Worm (Caenorhabditis elegans) whole organism, L3 larva: ENCODE results near the gene srbc-65.

Experiments
- R02D3.7 ChIP-seq: fragments of 150-350 bp; optimal IDR thresholded peaks from 2 replicates; lab custom pipeline; 2014; ENCODE audit warnings: missing biosample characterization, missing genetic modification characterization
- ZK546.5 ChIP-seq: sonication (generic microtip); optimal IDR thresholded peaks from 2 replicates; lab custom pipeline; 2017; ENCODE audit warnings: missing biosample characterization, missing genetic modification characterization
- aly-2 ChIP-seq: fragments of 150-350 bp; optimal IDR thresholded peaks from 2 replicates; lab custom pipeline; 2014; ENCODE audit warnings: missing biosample characterization, missing genetic modification characterization
- ama-1 ChIP-seq: fragments of 150-350 bp; optimal IDR thresholded peaks from 2 replicates; lab custom pipeline; 2018
- ceh-16 ChIP-seq: sonication (generic microtip); optimal IDR thresholded peaks from 2 replicates; lab custom pipeline; 2017; ENCODE audit warnings: missing biosample characterization, missing genetic modification characterization
- ceh-28 ChIP-seq: fragments of 150-350 bp; optimal IDR thresholded peaks from 2 replicates; lab custom pipeline; 2014; ENCODE audit warnings: missing biosample characterization, missing genetic modification reagents, missing genetic modification characterization
- ceh-82 ChIP-seq: fragments of 150-350 bp; optimal IDR thresholded peaks from 2 replicates; lab custom pipeline; 2014; ENCODE audit warnings: missing biosample characterization, missing genetic modification characterization
- ceh-9 ChIP-seq: sonication (generic microtip); optimal IDR thresholded peaks from 2 replicates; lab custom pipeline; 2018; ENCODE audit warnings: missing biosample characterization, missing genetic modification characterization
- daf-12 ChIP-seq: fragments of 150-350 bp; optimal IDR thresholded peaks from 2 replicates; lab custom pipeline; 2014; ENCODE audit warnings: missing biosample characterization, missing genetic modification reagents, missing genetic modification characterization
- egl-27 ChIP-seq: sonication (generic microtip); optimal IDR thresholded peaks from 4 replicates; lab custom pipeline; 2017; ENCODE audit warnings: missing biosample characterization, missing genetic modification reagents, missing genetic modification characterization
- egl-5 ChIP-seq: fragments of 150-350 bp; optimal IDR thresholded peaks from 2 replicates; lab custom pipeline; 2017; ENCODE audit warnings: missing biosample characterization, missing genetic modification reagents, missing genetic modification characterization, inconsistent platforms
- elt-1 ChIP-seq: fragments of 150-350 bp; optimal IDR thresholded peaks from 2 replicates; lab custom pipeline; 2014; ENCODE audit warnings: missing biosample characterization, missing genetic modification characterization
- elt-2 ChIP-seq: sonication (generic microtip); optimal IDR thresholded peaks from 2 replicates; lab custom pipeline; 2016; ENCODE audit warnings: missing genetic modification reagents, mild to moderate bottlenecking, missing genetic modification characterization, missing compliant biosample characterization
- elt-3 ChIP-seq, 3 experiments: fragments of 150-350 bp in 1 of 3; sonication (generic microtip) in 2 of 3; optimal IDR thresholded peaks; 2 replicates in 2 of 3; 4 replicates in 1 of 3; lab custom pipeline; 2014 to 2017; ENCODE audit warnings: missing biosample characterization in 3 of 3, missing genetic modification characterization in 3 of 3
- eor-1 ChIP-seq, 2 experiments: fragments of 150-350 bp; optimal IDR thresholded peaks; 2 replicates each; lab custom pipeline; 2014 to 2018; ENCODE audit warnings: missing biosample characterization in 2 of 2, missing genetic modification characterization in 2 of 2
- fkh-10 ChIP-seq: sonication (generic microtip); optimal IDR thresholded peaks from 2 replicates; lab custom pipeline; 2017; ENCODE audit warnings: missing biosample characterization, missing genetic modification reagents, missing genetic modification characterization
- fos-1 ChIP-seq: fragments of 150-350 bp; optimal IDR thresholded peaks from 2 replicates; lab custom pipeline; 2014; ENCODE audit warnings: missing biosample characterization, missing genetic modification characterization
- hmg-11 ChIP-seq: sonication (generic microtip); optimal IDR thresholded peaks from 2 replicates; lab custom pipeline; 2016; ENCODE audit warnings: missing genetic modification characterization, missing compliant biosample characterization
- jun-1 ChIP-seq: fragments of 150-350 bp; optimal IDR thresholded peaks from 2 replicates; lab custom pipeline; 2014; ENCODE audit warnings: missing biosample characterization, missing genetic modification reagents, missing genetic modification characterization
- lin-15B ChIP-seq: fragments of 150-350 bp; optimal IDR thresholded peaks from 2 replicates; lab custom pipeline; 2014; ENCODE audit warnings: missing biosample characterization, missing genetic modification characterization
- lin-39 ChIP-seq: fragments of 150-350 bp; optimal IDR thresholded peaks from 2 replicates; lab custom pipeline; 2018; ENCODE audit warnings: missing biosample characterization, missing genetic modification reagents, missing genetic modification characterization
- lsy-12 ChIP-seq: sonication (generic microtip); optimal IDR thresholded peaks from 2 replicates; lab custom pipeline; 2016; ENCODE audit warnings: mild to moderate bottlenecking, missing genetic modification characterization, missing compliant biosample characterization
- mdl-1 ChIP-seq: fragments of 150-350 bp; optimal IDR thresholded peaks from 2 replicates; lab custom pipeline; 2014; ENCODE audit warnings: missing biosample characterization, missing genetic modification characterization
- mml-1 ChIP-seq: fragments of 150-350 bp; sonication (generic microtip); optimal IDR thresholded peaks from 3 replicates; lab custom pipeline; 2014; ENCODE audit warnings: missing biosample characterization, missing genetic modification characterization
- nfya-1 ChIP-seq: sonication (generic microtip); optimal IDR thresholded peaks from 2 replicates; lab custom pipeline; 2017; ENCODE audit warnings: missing genetic modification characterization, mild to moderate bottlenecking, missing compliant biosample characterization, antibody characterized with exemption, moderate library complexity; ENCODE audit not compliant: insufficient read depth
- nhr-11 ChIP-seq: fragments of 150-350 bp; optimal IDR thresholded peaks from 2 replicates; lab custom pipeline; 2014; ENCODE audit warnings: missing biosample characterization, missing genetic modification characterization
- nhr-12 ChIP-seq: fragments of 150-350 bp; optimal IDR thresholded peaks from 2 replicates; lab custom pipeline; 2014; ENCODE audit warnings: missing biosample characterization, missing genetic modification characterization
- nhr-23 ChIP-seq: fragments of 150-350 bp; optimal IDR thresholded peaks from 2 replicates; lab custom pipeline; 2014; ENCODE audit warnings: missing biosample characterization, missing genetic modification reagents, missing genetic modification characterization
- nhr-237 ChIP-seq: fragments of 150-350 bp; optimal IDR thresholded peaks from 2 replicates; lab custom pipeline; 2014; ENCODE audit warnings: missing biosample characterization, missing genetic modification characterization
- nhr-25 ChIP-seq: sonication (generic microtip); optimal IDR thresholded peaks from 2 replicates; lab custom pipeline; 2017; ENCODE audit warnings: missing biosample characterization, missing genetic modification characterization
- nhr-28 ChIP-seq: fragments of 150-350 bp; optimal IDR thresholded peaks from 2 replicates; lab custom pipeline; 2014; ENCODE audit warnings: missing biosample characterization, missing genetic modification characterization
- nhr-43 ChIP-seq: sonication (generic microtip); optimal IDR thresholded peaks from 2 replicates; lab custom pipeline; 2016; ENCODE audit warnings: mild to moderate bottlenecking, missing genetic modification characterization, missing compliant biosample characterization; ENCODE audit not compliant: poor library complexity, severe bottlenecking
- nhr-76 ChIP-seq: fragments of 150-350 bp; sonication (generic microtip); optimal IDR thresholded peaks from 5 replicates; lab custom pipeline; 2014; ENCODE audit warnings: missing biosample characterization, missing genetic modification characterization
- nhr-77 ChIP-seq: fragments of 150-350 bp; optimal IDR thresholded peaks from 2 replicates; lab custom pipeline; 2014; ENCODE audit warnings: missing biosample characterization, missing genetic modification characterization
- pha-4 ChIP-seq: fragments of 150-350 bp; optimal IDR thresholded peaks from 2 replicates; lab custom pipeline; 2014; ENCODE audit warnings: missing biosample characterization, missing genetic modification reagents, missing genetic modification characterization
- pqm-1 ChIP-seq: fragments of 150-350 bp; optimal IDR thresholded peaks from 2 replicates; lab custom pipeline; 2017; ENCODE audit warnings: missing biosample characterization, missing genetic modification characterization, inconsistent platforms
- sea-2 ChIP-seq: fragments of 150-350 bp; sonication (generic microtip); optimal IDR thresholded peaks from 4 replicates; lab custom pipeline; 2014; ENCODE audit warnings: missing biosample characterization, missing genetic modification reagents, missing genetic modification characterization
- skn-1 ChIP-seq: fragments of 150-350 bp; optimal IDR thresholded peaks from 2 replicates; lab custom pipeline; 2014; ENCODE audit warnings: missing biosample characterization, missing genetic modification characterization
- tbx-2 ChIP-seq: sonication (generic microtip); optimal IDR thresholded peaks from 2 replicates; lab custom pipeline; 2016; ENCODE audit warnings: mild to moderate bottlenecking, missing genetic modification characterization, missing compliant biosample characterization
- unc-39 ChIP-seq: sonication (generic microtip); optimal IDR thresholded peaks from 4 replicates; lab custom pipeline; 2017; ENCODE audit warnings: missing biosample characterization, missing genetic modification characterization
- unc-62 ChIP-seq: fragments of 150-350 bp; sonication (generic microtip); optimal IDR thresholded peaks from 4 replicates; lab custom pipeline; 2014; ENCODE audit warnings: missing biosample characterization, missing genetic modification reagents, missing genetic modification characterization
- zag-1 ChIP-seq: fragments of 150-350 bp; optimal IDR thresholded peaks from 2 replicates; lab custom pipeline; 2014; ENCODE audit warnings: missing biosample characterization, missing genetic modification characterization
- ztf-11 ChIP-seq: fragments of 150-350 bp; optimal IDR thresholded peaks from 2 replicates; lab custom pipeline; 2014; ENCODE audit warnings: missing biosample characterization, missing genetic modification characterization
- ztf-4 ChIP-seq: fragments of 150-350 bp; optimal IDR thresholded peaks from 2 replicates; lab custom pipeline; 2014; ENCODE audit warnings: missing biosample characterization, missing genetic modification characterization

Gene srbc-65

ce11 chrV:16593792-16594059, 42.9 kb downstream of the srbc-65 start:
- no peak for TF ChIP-seq lin-15B (tag; lab: Kevin White, UChicago)
- no peak for TF ChIP-seq unc-62 (GFP tag; lab: Kevin White, UChicago)
- no peak for TF ChIP-seq aly-2 (tag; lab: Kevin White, UChicago)
- no peak for TF ChIP-seq unc-39 (tag; lab: Kevin White, UChicago)
- TF ChIP-seq lsy-12 (tag; lab: Kevin White, UChicago), result no peak
- TF ChIP-seq nhr-43 (tag; lab: Kevin White, UChicago), result no peak
- TF ChIP-seq pqm-1 (tag; lab: Kevin White, UChicago), result no peak
- no peak for TF ChIP-seq elt-1 (tag; lab: Kevin White, UChicago)
- no peak for TF ChIP-seq zag-1
- TF ChIP-seq ceh-28 (tag; lab: Kevin White, UChicago), result no peak
- no peak for TF ChIP-seq pha-4 (tag; lab: Kevin White, UChicago)
- no peak for TF ChIP-seq nhr-25 (tag; lab: Kevin White, UChicago)
- no peak for TF ChIP-seq elt-3 (tag; optimal IDR thresholded peaks at IDR 0.05; lab: Kevin White, UChicago)
- TF ChIP-seq nhr-77 (tag; lab: Kevin White, UChicago), result no peak
- TF ChIP-seq jun-1, result no peak
- TF ChIP-seq, all 47 proteins: peak for 0

- TF ChIP-seq nhr-23 (no peak), fkh-10 (GFP tag; lab: Kevin White, UChicago) (no peak), lin-39 (tag; lab: Kevin White, UChicago) (no peak), elt-2 (tag; lab: Kevin White, UChicago) (no peak), ama-1 (peak; percentile 42), lsy-12 (tag; lab: Kevin White, UChicago) (no peak), ZK546.5 (tag; lab: Kevin White, UChicago) (no peak), elt-1 (tag; lab: Kevin White, UChicago) (no peak), nhr-237 (no peak), aly-2 (tag; lab: Kevin White, UChicago) (no peak), nhr-76 (tag; lab: Kevin White, UChicago) (no peak), R02D3.7 (tag; lab: Kevin White, UChicago) (no peak), mdl-1 (no peak), sea-2 (no peak), nhr-25 (tag; lab: Kevin White, UChicago) (no peak), egl-5 (tag; lab: Kevin White, UChicago) (no peak), tbx-2 (tag; lab: Kevin White, UChicago) (no peak), zag-1 (no peak), nfya-1 (tag; lab: Kevin White, UChicago) (peak; percentile 5), ceh-28 (tag; lab: Kevin White, UChicago) (peak; percentile 7), nhr-43 (tag; lab: Kevin White, UChicago) (peak; percentile 53), ceh-16 (no peak), mml-1 (tag; lab: Kevin White, UChicago) (no peak), nhr-12 (tag; lab: Kevin White, UChicago) (no peak), nhr-11 (no peak), fos-1 (tag; lab: Kevin White, UChicago) (no peak), ceh-9 (no peak), ztf-4 (tag; lab: Kevin White, UChicago) (no peak), nhr-77 (tag; lab: Kevin White, UChicago) (no peak), elt-3 (tag; optimal IDR thresholded peaks at IDR 0.05; lab: Kevin White, UChicago) (no peak), skn-1 (tag; lab: Kevin White, UChicago) (no peak), unc-62 (GFP tag; lab: Kevin White, UChicago) (no peak), daf-12 (tag; lab: Kevin White, UChicago) (no peak)
Observed at ce11 chrV:16594514-16594913, 43.7 kb downstream of the srbc-65 start.

DNA sequence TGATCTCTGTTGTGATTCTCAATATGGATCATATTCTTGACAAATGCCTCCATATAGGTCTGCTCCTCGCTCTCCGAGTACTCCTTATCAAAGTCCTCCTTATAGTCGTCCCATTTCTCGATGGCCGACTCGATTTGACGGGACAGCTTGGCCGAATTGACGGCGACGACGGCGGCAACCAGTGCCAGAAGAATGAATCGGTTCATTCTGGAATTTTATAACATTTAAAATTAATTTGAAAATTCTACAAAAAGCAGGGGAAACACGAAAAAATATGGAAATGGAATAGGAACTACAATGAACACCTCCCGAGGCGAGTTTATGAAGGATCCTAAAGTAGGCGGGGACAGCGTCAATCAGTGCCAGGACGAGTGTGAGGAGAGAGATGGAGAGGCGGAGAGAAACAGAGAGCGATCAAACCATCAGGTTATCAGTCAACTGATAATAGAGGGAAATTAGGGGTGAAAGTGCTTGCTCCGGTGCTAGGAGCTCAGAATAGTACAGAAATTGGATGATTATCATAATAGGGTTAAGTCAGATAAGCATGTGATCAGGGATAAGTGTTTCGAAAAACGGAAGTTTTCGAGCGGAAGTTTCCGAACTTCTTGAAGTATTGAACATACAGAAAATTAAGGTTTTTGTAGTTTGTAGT, 44.5 kb downstream of the srbc-65 start, which contains the start of gene cpl-1:
cpl-1 (minus strand) TSS at position 207 of the 652 bp plus-strand sequence.
- TF ChIP-seq egl-27 (tag; lab: Kevin White, UChicago) (no peak), egl-5 (tag; lab: Kevin White, UChicago) (no peak), nhr-25 (tag; lab: Kevin White, UChicago) (no peak), nhr-23 (no peak), nhr-12 (tag; lab: Kevin White, UChicago) (no peak), aly-2 (tag; lab: Kevin White, UChicago) (no peak), nhr-77 (tag; lab: Kevin White, UChicago) (no peak), elt-2 (tag; lab: Kevin White, UChicago) (peak; percentile 95), ceh-9 (no peak), mdl-1 (no peak), ceh-82 (tag; lab: Kevin White, UChicago) (no peak), ama-1 (peak; percentile 82), nhr-43 (tag; lab: Kevin White, UChicago) (no peak), nhr-28 (no peak), fkh-10 (GFP tag; lab: Kevin White, UChicago) (no peak), pqm-1 (tag; lab: Kevin White, UChicago) (peak; percentile 77), nfya-1 (tag; lab: Kevin White, UChicago) (peak; percentile 16), nhr-237 (no peak), jun-1 (peak; percentile 69), skn-1 (tag; lab: Kevin White, UChicago) (no peak), ceh-28 (tag; lab: Kevin White, UChicago) (no peak), unc-39 (tag; lab: Kevin White, UChicago) (no peak), elt-1 (tag; lab: Kevin White, UChicago) (no peak), hmg-11 (tag; lab: Kevin White, UChicago) (no peak), sea-2 (no peak), fos-1 (tag; lab: Kevin White, UChicago) (no peak), lin-39 (tag; lab: Kevin White, UChicago) (no peak), mml-1 (tag; lab: Kevin White, UChicago) (no peak), eor-1 (tag; optimal IDR thresholded peaks at IDR 0.05; lab: Kevin White, UChicago) (no peak), unc-62 (GFP tag; lab: Kevin White, UChicago) (no peak), ztf-11 (no peak), ZK546.5 (tag; lab: Kevin White, UChicago) (no peak), lin-15B (tag; lab: Kevin White, UChicago) (no peak)
